Fruit fly (Drosophila melanogaster) whole organism, wandering third instar larva: ENCODE measurements around the gene Hsp27.

Experiments
- CG32264 ChIP-seq: fragments of 200-800 bp; sonication (Bioruptor generic); optimal IDR thresholded peaks from 2 replicates; lab custom pipeline; 2016; ENCODE audit warnings: missing biosample characterization, missing genetic modification characterization
- CG9705 ChIP-seq: fragments of 200-800 bp; sonication (Bioruptor generic); optimal IDR thresholded peaks from 2 replicates; lab custom pipeline; 2018; ENCODE audit warnings: missing biosample characterization, mild to moderate bottlenecking, missing genetic modification characterization
- CrebA ChIP-seq: fragments of 200-800 bp; sonication (Bioruptor generic); optimal IDR thresholded peaks from 2 replicates; lab custom pipeline; 2016; ENCODE audit warnings: missing biosample characterization, mild to moderate bottlenecking, missing genetic modification characterization, borderline replicate concordance
- Dfd ChIP-seq: fragments of >200 bp; optimal IDR thresholded peaks from 2 replicates; lab custom pipeline; 2017; ENCODE audit warnings: missing biosample characterization, missing genetic modification characterization
- Dif ChIP-seq: fragments of 200-275, 200-300 bp; sonication (Bioruptor generic); optimal IDR thresholded peaks from 2 replicates; lab custom pipeline; 2018; ENCODE audit warnings: missing biosample characterization, missing genetic modification characterization; ENCODE audit not compliant: partially characterized antibody
- GATAd ChIP-seq: sonication (Bioruptor generic); optimal IDR thresholded peaks from 2 replicates; lab custom pipeline; 2016; ENCODE audit warnings: missing biosample characterization, missing genetic modification characterization
- HLH106 ChIP-seq: fragments of 200-800 bp; optimal IDR thresholded peaks from 3 replicates; lab custom pipeline; 2019; ENCODE audit warnings: missing biosample characterization, mild to moderate bottlenecking, missing genetic modification characterization, moderate library complexity
- Hnf4 ChIP-seq: fragments of 200-800 bp; sonication (Bioruptor generic); optimal IDR thresholded peaks from 2 replicates; lab custom pipeline; 2016; ENCODE audit warnings: missing biosample characterization, mild to moderate bottlenecking, missing genetic modification characterization
- Hr78 ChIP-seq: fragments of >200 bp; optimal IDR thresholded peaks from 2 replicates; lab custom pipeline; 2017; ENCODE audit warnings: missing biosample characterization, missing genetic modification characterization
- Hr83 ChIP-seq: fragments of 200-300 bp; sonication (Bioruptor generic); optimal IDR thresholded peaks from 2 replicates; lab custom pipeline; 2016; ENCODE audit warnings: missing biosample characterization, mild to moderate bottlenecking, missing genetic modification characterization, moderate library complexity; ENCODE audit not compliant: poor library complexity, severe bottlenecking
- Jra ChIP-seq: sonication (Bioruptor generic); optimal IDR thresholded peaks from 2 replicates; lab custom pipeline; 2016; ENCODE audit warnings: missing biosample characterization, missing genetic modification characterization
- Mio ChIP-seq: sonication (Bioruptor generic); optimal IDR thresholded peaks from 2 replicates; lab custom pipeline; 2016; ENCODE audit warnings: missing biosample characterization, missing genetic modification characterization
- Myc ChIP-seq: fragments of >200 bp; optimal IDR thresholded peaks from 2 replicates; lab custom pipeline; 2017
- N ChIP-seq: fragments of >200 bp; optimal IDR thresholded peaks from 2 replicates; lab custom pipeline; 2018; ENCODE audit warnings: missing biosample characterization, missing external identifiers, missing genetic modification characterization
- OdsH ChIP-seq: fragments of 200-800 bp; sonication (Bioruptor generic); optimal IDR thresholded peaks from 2 replicates; lab custom pipeline; 2016; ENCODE audit warnings: missing biosample characterization, mild to moderate bottlenecking, missing genetic modification characterization
- Rel ChIP-seq, 2 experiments: fragments of 200-800 bp; sonication (Bioruptor generic) in 1 of 2; optimal IDR thresholded peaks; 2 replicates in 1 of 2; 3 replicates in 1 of 2; lab custom pipeline; 2016 to 2019; ENCODE audit warnings: mild to moderate bottlenecking in 2 of 2, missing biosample characterization in 2 of 2, missing genetic modification characterization in 2 of 2, moderate library complexity in 1 of 2
- Sp1 ChIP-seq: fragments of 200-800 bp; sonication (Bioruptor generic); optimal IDR thresholded peaks from 3 replicates; lab custom pipeline; 2019; ENCODE audit warnings: missing biosample characterization, mild to moderate bottlenecking, missing genetic modification characterization, moderate library complexity
- Vsx2 ChIP-seq: fragments of 200-300, 225-300 bp; sonication (Bioruptor generic); optimal IDR thresholded peaks from 2 replicates; lab custom pipeline; 2018; ENCODE audit warnings: missing biosample characterization, missing genetic modification characterization; ENCODE audit not compliant: partially characterized antibody
- br ChIP-seq: fragments of 200-800 bp; sonication (Bioruptor generic); optimal IDR thresholded peaks from 2 replicates; lab custom pipeline; 2016; ENCODE audit warnings: missing biosample characterization, missing genetic modification characterization
- brk ChIP-seq: fragments of 200-800 bp; sonication (Bioruptor generic); optimal IDR thresholded peaks from 2 replicates; lab custom pipeline; 2016; ENCODE audit warnings: missing biosample characterization, mild to moderate bottlenecking, missing genetic modification characterization
- dl ChIP-seq, 2 experiments: fragments of 175-275, 200-275 bp in 1 of 2; fragments of 200-275 bp in 1 of 2; sonication (Bioruptor generic); optimal IDR thresholded peaks; lab custom pipeline; 2018; ENCODE audit warnings: mild to moderate bottlenecking in 2 of 2, missing biosample characterization in 2 of 2, missing genetic modification characterization in 2 of 2, moderate library complexity in 2 of 2; ENCODE audit not compliant: partially characterized antibody in 2 of 2, insufficient read depth in 1 of 2
- dmrt93B ChIP-seq: fragments of 200-800 bp; sonication (Bioruptor generic); optimal IDR thresholded peaks from 2 replicates; lab custom pipeline; 2018; ENCODE audit warnings: missing biosample characterization, mild to moderate bottlenecking, missing genetic modification characterization
- dsf ChIP-seq: sonication (Bioruptor generic); optimal IDR thresholded peaks from 2 replicates; lab custom pipeline; 2016; ENCODE audit warnings: missing biosample characterization, missing genetic modification characterization, borderline replicate concordance
- ey ChIP-seq: fragments of 200-800 bp; sonication (Bioruptor generic); optimal IDR thresholded peaks from 2 replicates; lab custom pipeline; 2016; ENCODE audit warnings: missing biosample characterization, missing genetic modification characterization
- foxo ChIP-seq, 2 experiments: fragments of 200-800 bp; sonication (Bioruptor generic); optimal IDR thresholded peaks; 2 replicates in 1 of 2; 3 replicates in 1 of 2; lab custom pipeline; 2016 to 2017; ENCODE audit warnings: missing biosample characterization in 2 of 2, missing genetic modification characterization in 2 of 2
- fru ChIP-seq: fragments of 200-800 bp; sonication (Bioruptor generic); optimal IDR thresholded peaks from 3 replicates; lab custom pipeline; 2016; ENCODE audit warnings: missing biosample characterization, mild to moderate bottlenecking, missing genetic modification characterization
- h ChIP-seq: fragments of 200-800 bp; sonication (Bioruptor generic); optimal IDR thresholded peaks from 3 replicates; lab custom pipeline; 2016; ENCODE audit warnings: missing biosample characterization, mild to moderate bottlenecking, missing genetic modification characterization
- jim ChIP-seq: fragments of 175-275, 200-325 bp; sonication (Bioruptor generic); optimal IDR thresholded peaks from 2 replicates; lab custom pipeline; 2016; ENCODE audit warnings: missing biosample characterization, mild to moderate bottlenecking, missing genetic modification characterization
- lola ChIP-seq: fragments of >200 bp; optimal IDR thresholded peaks from 2 replicates; lab custom pipeline; 2017; ENCODE audit warnings: missing biosample characterization, missing genetic modification characterization
- pan ChIP-seq: fragments of >200 bp; optimal IDR thresholded peaks from 2 replicates; lab custom pipeline; 2017
- psq ChIP-seq: fragments of 200-800 bp; sonication (Bioruptor generic); optimal IDR thresholded peaks from 3 replicates; lab custom pipeline; 2017; ENCODE audit warnings: missing biosample characterization, mild to moderate bottlenecking, missing genetic modification characterization, moderate library complexity
- rgr ChIP-seq: fragments of 200-800 bp; sonication (Bioruptor generic); optimal IDR thresholded peaks from 3 replicates; lab custom pipeline; 2016; ENCODE audit warnings: missing biosample characterization, mild to moderate bottlenecking, missing genetic modification characterization
- sage ChIP-seq: fragments of 200-800 bp; sonication (Bioruptor generic); optimal IDR thresholded peaks from 2 replicates; lab custom pipeline; 2016; ENCODE audit warnings: missing biosample characterization, mild to moderate bottlenecking, missing genetic modification characterization
- sv ChIP-seq: fragments of 200-800 bp; sonication (Bioruptor generic); optimal IDR thresholded peaks from 3 replicates; lab custom pipeline; 2016; ENCODE audit warnings: missing biosample characterization, missing genetic modification characterization
- tai ChIP-seq: sonication (Bioruptor generic); optimal IDR thresholded peaks from 2 replicates; lab custom pipeline; 2016; ENCODE audit warnings: missing biosample characterization, missing genetic modification characterization
- woc ChIP-seq: sonication (Bioruptor generic); optimal IDR thresholded peaks from 2 replicates; lab custom pipeline; 2016; ENCODE audit warnings: missing biosample characterization, mild to moderate bottlenecking, missing genetic modification characterization

Hsp27 gene

DNA sequence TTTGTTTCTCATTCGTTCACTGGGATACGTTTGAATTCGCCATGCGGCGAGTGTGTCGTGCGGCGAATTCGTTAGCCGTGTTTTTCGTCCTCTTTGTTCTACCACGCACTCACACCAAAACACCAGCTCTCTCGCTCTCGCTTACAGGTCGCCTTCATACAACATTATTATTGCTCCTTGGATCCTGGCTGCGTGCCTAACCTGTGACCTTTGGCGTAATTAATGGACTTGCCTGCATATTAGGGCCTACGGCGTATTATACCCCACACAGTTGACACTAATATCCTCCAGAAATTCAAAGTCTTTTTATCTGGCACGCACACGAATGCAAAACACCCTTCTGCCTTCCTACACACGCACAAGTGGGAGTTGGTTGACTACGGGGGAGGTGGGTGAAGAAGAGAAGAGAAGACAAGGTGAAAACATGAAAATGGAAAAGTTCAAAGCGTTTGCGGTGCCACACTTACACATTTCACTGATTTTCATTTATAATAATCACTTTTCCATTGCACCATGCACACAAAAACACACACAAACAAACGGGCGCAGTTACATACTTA, 26.2 kb downstream of the Hsp27 start:
- TF ChIP-seq lola (GFP tag; lab: Kevin White, UChicago) (no peak), dl (GFP tag; optimal IDR thresholded peaks at IDR 0.05; lab: Kevin White, UChicago; ENCODE audit: insufficient read depth in 1 of 2, partially characterized antibody in 2 of 2) (no peak), Vsx2 (GFP tag; lab: Kevin White, UChicago) (no peak), psq (GFP tag; lab: Kevin White, UChicago) (peak; percentile 15)

dm6 chr3L:9410754-9411423, 27.0 kb downstream of the Hsp27 start, which contains the start of the genes CG4022 and Cpsf5:
Gene CG4022 (minus strand): TSS chr3L:9410832.
Gene Cpsf5 (plus strand): TSS chr3L:9411038.
- TF ChIP-seq CG32264 (no peak), Mio (GFP tag; lab: Kevin White, UChicago) (no peak), Sp1 (GFP tag; lab: Kevin White, UChicago) (peak; percentile 76), Jra (GFP tag; lab: Kevin White, UChicago) (peak; percentile 77), sv (peak; percentile 81), HLH106 (tag; lab: Kevin White, UChicago) (peak; percentile 84), Myc (lab: Kevin White, UChicago) (no peak), CG9705 (GFP tag; lab: Kevin White, UChicago) (peak; percentile 77), rgr (GFP tag; lab: Kevin White, UChicago) (peak; percentile 88), dl (GFP tag; optimal IDR thresholded peaks at IDR 0.05; lab: Kevin White, UChicago; ENCODE audit: insufficient read depth in 1 of 2, partially characterized antibody in 2 of 2) (no peak), Rel (GFP tag; optimal IDR thresholded peaks at IDR 0.05; lab: Kevin White, UChicago) (no peak), Rel (tag; optimal IDR thresholded peaks at IDR 0.05; lab: Kevin White, UChicago) (peak; percentile 60), sage (GFP tag; lab: Kevin White, UChicago) (peak; percentile 56), Dfd (no peak), ey (GFP tag; lab: Kevin White, UChicago) (peak; percentile 81), psq (GFP tag; lab: Kevin White, UChicago) (peak; percentile 58), Hr83 (GFP tag; lab: Kevin White, UChicago) (peak; percentile 22), fru (GFP tag; lab: Kevin White, UChicago) (peak; percentile 61), Vsx2 (GFP tag; lab: Kevin White, UChicago) (no peak), foxo (GFP tag; optimal IDR thresholded peaks at IDR 0.05; lab: Kevin White, UChicago) (peak in 1 of 2 experiments; percentile 86), GATAd (GFP tag; lab: Kevin White, UChicago) (peak; percentile 22), woc (GFP tag; lab: Kevin White, UChicago) (peak; percentile 66), brk (peak; percentile 86), br (GFP tag; lab: Kevin White, UChicago) (peak; percentile 78), Hnf4 (GFP tag; lab: Kevin White, UChicago) (peak; percentile 77), dsf (GFP tag; lab: Kevin White, UChicago) (peak; percentile 71), N (GFP tag; lab: Kevin White, UChicago) (no peak), Dif (GFP tag; lab: Kevin White, UChicago) (no peak), OdsH (peak; percentile 77), h (peak; percentile 77), jim (GFP tag; lab: Kevin White, UChicago) (no peak)

DNA sequence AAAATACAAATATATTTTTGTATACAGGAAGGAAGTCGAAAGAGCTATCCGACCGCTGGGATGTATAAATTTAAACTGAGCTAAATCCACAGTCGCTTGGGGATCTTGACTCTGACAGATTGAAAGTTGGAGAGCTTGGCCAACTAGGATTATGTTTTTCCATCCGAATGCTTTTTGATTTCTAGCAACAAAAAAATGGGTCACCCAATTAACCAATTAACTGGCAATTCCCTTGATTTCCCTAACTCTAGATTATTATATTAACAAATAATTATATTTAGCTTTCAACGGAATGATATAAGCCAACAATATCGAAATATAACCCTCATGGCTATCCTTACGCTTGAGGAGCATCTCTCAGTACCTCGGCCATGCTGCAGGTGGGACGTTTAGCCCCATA, 33.4 kb downstream of the Hsp27 start, which contains the start of gene CG3982:
Gene CG3982, minus strand, starts transcription at position 101 of the 400 bp plus-strand sequence.
- no peak for TF ChIP-seq Myc (lab: Kevin White, UChicago)
- no peak for TF ChIP-seq dmrt93B
- TF ChIP-seq tai (GFP tag; lab: Kevin White, UChicago) = no peak
- TF ChIP-seq pan = no peak
- TF ChIP-seq Dif (GFP tag; lab: Kevin White, UChicago) = no peak
- TF ChIP-seq lola (GFP tag; lab: Kevin White, UChicago) = no peak
- TF ChIP-seq GATAd (GFP tag; lab: Kevin White, UChicago) = no peak
- TF ChIP-seq sv = no peak
- TF ChIP-seq Mio (GFP tag; lab: Kevin White, UChicago) = no peak
- no peak for TF ChIP-seq woc (GFP tag; lab: Kevin White, UChicago)
- TF ChIP-seq Hr78 (GFP tag; lab: Kevin White, UChicago) = no peak
- TF ChIP-seq br (GFP tag; lab: Kevin White, UChicago) = no peak
- no peak for TF ChIP-seq psq (GFP tag; lab: Kevin White, UChicago)
- TF ChIP-seq Jra (GFP tag; lab: Kevin White, UChicago) = no peak
- no peak for TF ChIP-seq rgr (GFP tag; lab: Kevin White, UChicago)
- TF ChIP-seq sage (GFP tag; lab: Kevin White, UChicago) = no peak
- TF ChIP-seq foxo (GFP tag; optimal IDR thresholded peaks at IDR 0.05; lab: Kevin White, UChicago) = no peak
- TF ChIP-seq dl (GFP tag; optimal IDR thresholded peaks at IDR 0.05; lab: Kevin White, UChicago; ENCODE audit: insufficient read depth in 1 of 2, partially characterized antibody in 2 of 2) = no peak
- TF ChIP-seq HLH106 (tag; lab: Kevin White, UChicago) = no peak
- TF ChIP-seq CrebA (GFP tag; lab: Kevin White, UChicago) = no peak
